Worm (Caenorhabditis elegans) whole organism, dauer: Measurements from ENCODE around the gene npl-10.

ENCODE experiments used
- unc-62 ChIP-seq: sonication (generic microtip); optimal IDR thresholded peaks from 2 replicates; lab custom pipeline; 2017; ENCODE audit warnings: missing biosample characterization, missing genetic modification reagents, missing genetic modification characterization

The npl-10 gene

ce11 chrIII:3935808-3936207 is at the start of gene npl-10:
TSS of gene npl-10 (minus strand) at chrIII:3935908.
- no peak for TF ChIP-seq unc-62 (GFP tag; lab: Kevin White, UChicago)

ce11 chrIII:3984049-3984484 is 48.4 kb upstream of the npl-10 start:
- TF ChIP-seq unc-62 (GFP tag; lab: Kevin White, UChicago) = no peak

- TF ChIP-seq unc-62 (GFP tag; lab: Kevin White, UChicago) = no peak
Measured at ce11 chrIII:3979980-3980631, 44.4 kb upstream of the npl-10 start.

- TF ChIP-seq unc-62 (GFP tag; lab: Kevin White, UChicago) = no peak
Measured at ce11 chrIII:3978438-3978837, 42.7 kb upstream of the npl-10 start.

ce11 chrIII:3976992-3977391 is 41.3 kb upstream of the npl-10 start:
- no peak for TF ChIP-seq unc-62 (GFP tag; lab: Kevin White, UChicago)

- no peak for TF ChIP-seq unc-62 (GFP tag; lab: Kevin White, UChicago)
Measured at ce11 chrIII:3976291-3976690, 40.6 kb upstream of the npl-10 start, which contains the start of gene msi-1. TSS of gene msi-1 (minus strand) at chrIII:3976391.

ce11 chrIII:3975008-3975407 is 39.3 kb upstream of the npl-10 start:
- TF ChIP-seq unc-62 (GFP tag; lab: Kevin White, UChicago) = no peak

ce11 chrIII:3974503-3974902 is 38.8 kb upstream of the npl-10 start:
- no peak for TF ChIP-seq unc-62 (GFP tag; lab: Kevin White, UChicago)

- no peak for TF ChIP-seq unc-62 (GFP tag; lab: Kevin White, UChicago)
Measured at ce11 chrIII:3972687-3973086, 37.0 kb upstream of the npl-10 start, which contains the start of gene R10E9.4. TSS of gene R10E9.4 (minus strand) at chrIII:3972787.

- TF ChIP-seq unc-62 (GFP tag; lab: Kevin White, UChicago) = no peak
Measured at ce11 chrIII:3970395-3970794, 34.7 kb upstream of the npl-10 start.

ce11 chrIII:3969133-3969532 is 33.4 kb upstream of the npl-10 start:
- TF ChIP-seq unc-62 (GFP tag; lab: Kevin White, UChicago) = no peak

- TF ChIP-seq unc-62 (GFP tag; lab: Kevin White, UChicago) = no peak
Measured at ce11 chrIII:3966143-3966542, 30.4 kb upstream of the npl-10 start.

ce11 chrIII:3964237-3964636 is 28.5 kb upstream of the npl-10 start, which contains the start of gene R10E9.2:
TSS of gene R10E9.2 (minus strand) at chrIII:3964337.
- no peak for TF ChIP-seq unc-62 (GFP tag; lab: Kevin White, UChicago)

ce11 chrIII:3959987-3960386 is 24.3 kb upstream of the npl-10 start, which contains the start of gene R10E9.3:
TSS of gene R10E9.3 (plus strand) at chrIII:3960221.
- no peak for TF ChIP-seq unc-62 (GFP tag; lab: Kevin White, UChicago)

- TF ChIP-seq unc-62 (GFP tag; lab: Kevin White, UChicago) = no peak
Measured at ce11 chrIII:3959206-3959605, 23.5 kb upstream of the npl-10 start.

- TF ChIP-seq unc-62 (GFP tag; lab: Kevin White, UChicago) = no peak
Measured at ce11 chrIII:3957850-3958249, 22.1 kb upstream of the npl-10 start.

ce11 chrIII:3957119-3957739 is 21.5 kb upstream of the npl-10 start:
- no peak for TF ChIP-seq unc-62 (GFP tag; lab: Kevin White, UChicago)
